Fruit fly (Drosophila melanogaster) whole organism, embryonic: ENCODE data around the gene mof.

Source experiments
- Atf3 ChIP-seq: fragments of 200-800 bp; sonication (Bioruptor generic); optimal IDR thresholded peaks from 3 replicates; lab custom pipeline; 2016; ENCODE audit warnings: missing biosample characterization, missing genetic modification characterization
- CG10321 ChIP-seq: fragments of 200-800 bp; sonication (Bioruptor generic); IDR thresholded peaks from 2 replicates; pipeline ENCODE4 v1.3.6; 2022; ENCODE audit warnings: missing biosample characterization, missing genetic modification characterization
- CG11085 ChIP-seq: fragments of 200-800 bp; sonication (Bioruptor generic); IDR thresholded peaks from 2 replicates; pipeline ENCODE4 v1.3.6; 2022; ENCODE audit warnings: missing biosample characterization, missing genetic modification characterization
- CG12071 ChIP-seq: fragments of 200-800 bp; sonication (Bioruptor generic); optimal IDR thresholded peaks from 3 replicates; lab custom pipeline; 2018; ENCODE audit warnings: missing biosample characterization, mild to moderate bottlenecking, missing genetic modification characterization
- CG12744 ChIP-seq: fragments of 200-800 bp; sonication (Bioruptor generic); optimal IDR thresholded peaks from 2 replicates; lab custom pipeline; 2016; ENCODE audit warnings: missing biosample characterization, missing genetic modification characterization
- CG13424 ChIP-seq: fragments of 200-800 bp; sonication (Bioruptor generic); optimal IDR thresholded peaks from 2 replicates; lab custom pipeline; 2019; ENCODE audit warnings: missing biosample characterization, mild to moderate bottlenecking, missing genetic modification characterization, moderate library complexity
- CG14050 ChIP-seq: fragments of 200-800 bp; sonication (Bioruptor generic); IDR thresholded peaks from 3 replicates; pipeline ENCODE4 v1.3.6; 2022; ENCODE audit warnings: missing biosample characterization, missing genetic modification characterization
- CG14441 ChIP-seq: fragments of 200-800 bp; sonication (Bioruptor generic); IDR thresholded peaks from 2 replicates; pipeline ENCODE4 v1.3.6; 2022; ENCODE audit warnings: missing biosample characterization, missing genetic modification characterization
- CG15514 ChIP-seq: fragments of 200-800 bp; sonication (Bioruptor generic); optimal IDR thresholded peaks from 3 replicates; lab custom pipeline; 2017; ENCODE audit warnings: missing biosample characterization, missing genetic modification characterization, mild to moderate bottlenecking, moderate library complexity, missing genetic modification reagents
- CG15696 ChIP-seq: fragments of 200-800 bp; sonication (Bioruptor generic); optimal IDR thresholded peaks from 2 replicates; lab custom pipeline; 2019; ENCODE audit warnings: missing biosample characterization, mild to moderate bottlenecking, missing genetic modification characterization, moderate library complexity
- CG1647 ChIP-seq: fragments of 200-800 bp; sonication (Bioruptor generic); optimal IDR thresholded peaks from 3 replicates; lab custom pipeline; 2016; ENCODE audit warnings: missing biosample characterization, missing genetic modification characterization
- CG16815 ChIP-seq: fragments of 200-800 bp; sonication (Bioruptor generic); optimal IDR thresholded peaks from 3 replicates; lab custom pipeline; 2017; ENCODE audit warnings: missing biosample characterization, mild to moderate bottlenecking, missing genetic modification characterization
- CG16863 ChIP-seq: fragments of 200-800 bp; sonication (Bioruptor generic); optimal IDR thresholded peaks from 3 replicates; lab custom pipeline; 2016; ENCODE audit warnings: missing biosample characterization, missing genetic modification characterization
- CG17328 ChIP-seq: fragments of 200-800 bp; sonication (Bioruptor generic); IDR thresholded peaks from 2 replicates; pipeline ENCODE4 v1.3.6; 2022; ENCODE audit warnings: missing biosample characterization, missing genetic modification characterization
- CG17912 ChIP-seq: fragments of 200-800 bp; sonication (Bioruptor generic); optimal IDR thresholded peaks from 2 replicates; lab custom pipeline; 2018; ENCODE audit warnings: missing biosample characterization, mild to moderate bottlenecking, missing genetic modification characterization
- CG30020 ChIP-seq: fragments of 200-800 bp; optimal IDR thresholded peaks from 2 replicates; lab custom pipeline; 2019; ENCODE audit warnings: missing biosample characterization, mild to moderate bottlenecking, missing genetic modification characterization, moderate library complexity
- CG30431 ChIP-seq: fragments of 200-800 bp; sonication (Bioruptor generic); optimal IDR thresholded peaks from 2 replicates; lab custom pipeline; 2017; ENCODE audit warnings: missing biosample characterization, missing genetic modification characterization
- CG31224 ChIP-seq: fragments of 200-800 bp; sonication (Bioruptor generic); IDR thresholded peaks from 2 replicates; pipeline ENCODE4 v1.3.6; 2022; ENCODE audit warnings: missing biosample characterization, missing genetic modification characterization
- CG31365 ChIP-seq: fragments of 200-800 bp; sonication (Bioruptor generic); optimal IDR thresholded peaks from 2 replicates; lab custom pipeline; 2018; ENCODE audit warnings: missing biosample characterization, mild to moderate bottlenecking, missing genetic modification characterization
- CG3281 ChIP-seq: fragments of 200-800 bp; sonication (Bioruptor generic); optimal IDR thresholded peaks from 3 replicates; lab custom pipeline; 2017; ENCODE audit warnings: missing biosample characterization, mild to moderate bottlenecking, missing genetic modification characterization
- CG34224 ChIP-seq: fragments of 200-800 bp; sonication (Bioruptor generic); IDR thresholded peaks from 3 replicates; pipeline ENCODE4 v1.3.6; 2022; ENCODE audit warnings: missing biosample characterization, missing genetic modification characterization; ENCODE audit not compliant: partially characterized antibody
- CG3838 ChIP-seq: fragments of 200-800 bp; sonication (Bioruptor generic); optimal IDR thresholded peaks from 3 replicates; lab custom pipeline; 2016; ENCODE audit warnings: missing biosample characterization, missing genetic modification characterization
- CG5180 ChIP-seq: fragments of 200-800 bp; sonication (Bioruptor generic); optimal IDR thresholded peaks from 3 replicates; lab custom pipeline; 2017; ENCODE audit warnings: missing biosample characterization, missing genetic modification characterization, mild to moderate bottlenecking, moderate library complexity, missing genetic modification reagents
- CG6689 ChIP-seq: fragments of 200-800 bp; sonication (Bioruptor generic); IDR thresholded peaks from 2 replicates; pipeline ENCODE4 v1.3.6; 2022; ENCODE audit warnings: missing biosample characterization, missing genetic modification characterization
- CG7372 ChIP-seq: fragments of 200-800 bp; sonication (Bioruptor generic); IDR thresholded peaks from 2 replicates; pipeline ENCODE4 v1.3.6; 2022; ENCODE audit warnings: missing biosample characterization, missing genetic modification characterization
- CG7745 ChIP-seq: fragments of 200-800 bp; sonication (Bioruptor generic); optimal IDR thresholded peaks from 2 replicates; lab custom pipeline; 2018; ENCODE audit warnings: missing biosample characterization, mild to moderate bottlenecking, missing genetic modification characterization, moderate library complexity
- CG8359 ChIP-seq: fragments of 200-800 bp; sonication (Bioruptor generic); optimal IDR thresholded peaks from 2 replicates; lab custom pipeline; 2017; ENCODE audit warnings: missing biosample characterization, mild to moderate bottlenecking, missing genetic modification characterization, borderline replicate concordance
- CG9609 ChIP-seq: fragments of 200-800 bp; sonication (Bioruptor generic); optimal IDR thresholded peaks from 3 replicates; lab custom pipeline; 2016; ENCODE audit warnings: missing biosample characterization, missing genetic modification characterization
- CrebB ChIP-seq: fragments of 200-800 bp; sonication (Bioruptor generic); optimal IDR thresholded peaks from 3 replicates; lab custom pipeline; 2018; ENCODE audit warnings: missing biosample characterization, mild to moderate bottlenecking, missing genetic modification characterization
- Dek ChIP-seq: fragments of 200-800 bp; sonication (Bioruptor generic); optimal IDR thresholded peaks from 3 replicates; lab custom pipeline; 2019; ENCODE audit warnings: missing biosample characterization, mild to moderate bottlenecking, missing genetic modification characterization, moderate library complexity
- ERR ChIP-seq: fragments of 200-800 bp; sonication (Bioruptor generic); optimal IDR thresholded peaks from 2 replicates; lab custom pipeline; 2016; ENCODE audit warnings: missing biosample characterization, missing genetic modification characterization
- MBD-R2 ChIP-seq: fragments of 200-800 bp; sonication (Bioruptor generic); IDR thresholded peaks from 2 replicates; pipeline ENCODE4 v1.3.6; 2022; ENCODE audit warnings: missing biosample characterization, missing genetic modification characterization
- Pdp1 ChIP-seq, 2 experiments: fragments of 200-800 bp; sonication (Bioruptor generic); optimal IDR thresholded peaks; 3 replicates each; lab custom pipeline; 2016; ENCODE audit warnings: missing biosample characterization in 2 of 2, missing genetic modification characterization in 2 of 2, mild to moderate bottlenecking in 1 of 2, moderate library complexity in 1 of 2
- Ssrp ChIP-seq: fragments of 200-800 bp; sonication (Bioruptor generic); optimal IDR thresholded peaks from 2 replicates; lab custom pipeline; 2018; ENCODE audit warnings: missing biosample characterization, mild to moderate bottlenecking, missing genetic modification characterization, moderate library complexity
- Vsx1 ChIP-seq: fragments of 200-800 bp; sonication (Bioruptor generic); optimal IDR thresholded peaks from 2 replicates; lab custom pipeline; 2017; ENCODE audit warnings: missing biosample characterization, mild to moderate bottlenecking, missing genetic modification characterization, missing genetic modification reagents
- ara ChIP-seq: fragments of 200-800 bp; sonication (Bioruptor generic); IDR thresholded peaks from 2 replicates; pipeline ENCODE4 v1.3.6; 2022; ENCODE audit warnings: missing biosample characterization, missing genetic modification characterization
- br ChIP-seq: fragments of >200 bp; optimal IDR thresholded peaks from 2 replicates; lab custom pipeline; 2017
- ci ChIP-seq: fragments of 200-800 bp; sonication (Bioruptor generic); IDR thresholded peaks from 3 replicates; pipeline ENCODE4 v1.3.6; 2022; ENCODE audit warnings: missing biosample characterization, missing genetic modification characterization
- fu2 ChIP-seq: fragments of 200-800 bp; sonication (Bioruptor generic); optimal IDR thresholded peaks from 2 replicates; lab custom pipeline; 2016; ENCODE audit warnings: missing biosample characterization, missing genetic modification characterization
- her ChIP-seq: fragments of 200-800 bp; sonication (Bioruptor generic); optimal IDR thresholded peaks from 2 replicates; lab custom pipeline; 2016; ENCODE audit warnings: missing biosample characterization, missing genetic modification characterization
- jing ChIP-seq: fragments of 200-800 bp; sonication (Bioruptor generic); optimal IDR thresholded peaks from 2 replicates; lab custom pipeline; 2018; ENCODE audit warnings: missing biosample characterization, mild to moderate bottlenecking, missing genetic modification characterization
- pum ChIP-seq: fragments of 200-800 bp; sonication (Bioruptor generic); optimal IDR thresholded peaks from 2 replicates; lab custom pipeline; 2016; ENCODE audit warnings: missing biosample characterization, missing genetic modification characterization
- pzg ChIP-seq: fragments of 200-800 bp; sonication (Bioruptor generic); optimal IDR thresholded peaks from 3 replicates; lab custom pipeline; 2018; ENCODE audit warnings: missing biosample characterization, mild to moderate bottlenecking, missing genetic modification characterization, moderate library complexity
- repo ChIP-seq: fragments of 200-800 bp; sonication (Bioruptor generic); optimal IDR thresholded peaks from 2 replicates; lab custom pipeline; 2016; ENCODE audit warnings: missing biosample characterization, missing genetic modification characterization
- rib ChIP-seq: fragments of 200-800 bp; sonication (Bioruptor generic); IDR thresholded peaks from 2 replicates; pipeline ENCODE4 v1.3.6; 2022; ENCODE audit warnings: missing biosample characterization, missing genetic modification characterization
- sc ChIP-seq, 3 experiments: fragments of >200 bp in 2 of 3; fragments of 200-800 bp in 1 of 3; sonication (Bioruptor generic) in 1 of 3; optimal IDR thresholded peaks; 2 replicates in 2 of 3; 3 replicates in 1 of 3; lab custom pipeline; 2017; ENCODE audit warnings: mild to moderate bottlenecking in 1 of 3, missing biosample characterization in 1 of 3, missing genetic modification characterization in 1 of 3, missing genetic modification reagents in 1 of 3
- slou ChIP-seq: fragments of 200-800 bp; sonication (Bioruptor generic); optimal IDR thresholded peaks from 3 replicates; lab custom pipeline; 2016; ENCODE audit warnings: missing biosample characterization, missing genetic modification characterization
- tna ChIP-seq: fragments of 200-800 bp; sonication (Bioruptor generic); IDR thresholded peaks from 2 replicates; pipeline ENCODE4 v1.3.6; 2022; ENCODE audit warnings: missing biosample characterization, missing genetic modification characterization; ENCODE audit not compliant: partially characterized antibody
- wek ChIP-seq: fragments of 200-800 bp; sonication (Bioruptor generic); optimal IDR thresholded peaks from 3 replicates; lab custom pipeline; 2018; ENCODE audit warnings: missing biosample characterization, mild to moderate bottlenecking, missing genetic modification characterization, moderate library complexity

Gene mof

dm6 chrX:5896809-5897700 is 20.4 kb upstream of the mof start (continued):
- TF ChIP-seq CG31224 (GFP tag; lab: Robert Waterston, UW), result no peak
- no peak for TF ChIP-seq CG15696 (tag; lab: Kevin White, UChicago)
- no peak for TF ChIP-seq pzg
- TF ChIP-seq CG6689 (GFP tag; lab: Robert Waterston, UW), result peak; percentile 42
- TF ChIP-seq CG31365 (tag; lab: Kevin White, UChicago), result no peak
- TF ChIP-seq CG13424 (tag; lab: Kevin White, UChicago), result no peak
- TF ChIP-seq slou, result no peak
- TF ChIP-seq ERR, result no peak
- peak; percentile 81 for TF ChIP-seq ci (GFP tag; lab: Robert Waterston, UW)
- TF ChIP-seq Dek (tag; lab: Kevin White, UChicago), result no peak
- no peak for TF ChIP-seq CG14050
- TF ChIP-seq CG1647 (GFP tag; lab: Kevin White, UChicago), result no peak
- TF ChIP-seq fu2 (GFP tag; lab: Kevin White, UChicago), result no peak
- no peak for TF ChIP-seq pum (GFP tag; lab: Kevin White, UChicago)
- TF ChIP-seq rib, result no peak
- no peak; the same call in 1 of the 2 replicates for TF ChIP-seq CG11085 (GFP tag; lab: Robert Waterston, UW)
- no peak for TF ChIP-seq CG16815 (GFP tag; lab: Kevin White, UChicago)
- TF ChIP-seq CG34224 (GFP tag; lab: Robert Waterston, UW), result no peak
- TF ChIP-seq her (GFP tag; lab: Kevin White, UChicago), result no peak
- TF ChIP-seq CG17912 (GFP tag; lab: Kevin White, UChicago), result no peak
- no peak for TF ChIP-seq CG3281 (GFP tag; lab: Kevin White, UChicago)
- no peak for TF ChIP-seq CG5180 (GFP tag; lab: Kevin White, UChicago)
- no peak for TF ChIP-seq MBD-R2
- no peak for TF ChIP-seq CG7372 (GFP tag; lab: Robert Waterston, UW)
- TF ChIP-seq jing (GFP tag; lab: Kevin White, UChicago), result no peak
- no peak for TF ChIP-seq CG7745 (tag; lab: Kevin White, UChicago)
- TF ChIP-seq CG17328 (GFP tag; lab: Robert Waterston, UW), result peak; percentile 59; the same call in 1 of the 2 replicates
- no peak for TF ChIP-seq Ssrp (tag; lab: Kevin White, UChicago)
- TF ChIP-seq CG30431 (GFP tag; lab: Kevin White, UChicago), result no peak
- no peak for TF ChIP-seq Atf3
- TF ChIP-seq br (lab: Kevin White, UChicago), result no peak
- no peak for TF ChIP-seq CG12744
- no peak for TF ChIP-seq CG16863 (GFP tag; lab: Kevin White, UChicago)
- TF ChIP-seq CG10321 (GFP tag; lab: Robert Waterston, UW), result peak; percentile 35; the same call in 1 of the 2 replicates
- TF ChIP-seq CG12071, result no peak
- TF ChIP-seq CG3838, result no peak
- no peak for TF ChIP-seq repo (GFP tag; lab: Kevin White, UChicago)
- no peak for TF ChIP-seq CG9609 (GFP tag; lab: Kevin White, UChicago)
- no peak for TF ChIP-seq sc (optimal IDR thresholded peaks at IDR 0.05; lab: Kevin White, UChicago)
- TF ChIP-seq sc (GFP tag; optimal IDR thresholded peaks at IDR 0.05; lab: Kevin White, UChicago), result no peak
- no peak for TF ChIP-seq CG15514 (GFP tag; lab: Kevin White, UChicago)
- no peak for TF ChIP-seq wek (GFP tag; lab: Kevin White, UChicago)
- TF ChIP-seq CG14441 (GFP tag; lab: Robert Waterston, UW), result 0 out of 2 replicates have a peak, but pooled peaks have one; percentile 33
- no peak for TF ChIP-seq CG8359 (GFP tag; lab: Kevin White, UChicago)
- TF ChIP-seq Pdp1 (GFP tag; optimal IDR thresholded peaks at IDR 0.05; lab: Kevin White, UChicago), result no peak
- TF ChIP-seq CG30020 (tag; lab: Kevin White, UChicago), result no peak
- TF ChIP-seq tna (GFP tag; lab: Robert Waterston, UW), result no peak
- TF ChIP-seq Vsx1 (GFP tag; lab: Kevin White, UChicago), result no peak
- no peak for TF ChIP-seq CrebB (tag; lab: Kevin White, UChicago)
- TF ChIP-seq ara (GFP tag; lab: Robert Waterston, UW), result peak; percentile 44; the same call in 1 of the 2 replicates
